Fruit fly (Drosophila melanogaster): ENCODE results near the gene CG10516.

The CG10516 gene

dm6 chr3L:15967588-15968500 lies at the start of gene CG10516, which contains the start of gene Brr2:
Gene CG10516, plus strand, starts transcription at chr3L:15968204.
Gene Brr2, minus strand, starts transcription at chr3L:15967872.
- TF ChIP-seq CG42726 (GFP tag; IDR thresholded peaks at IDR 0.05; ENCODE audit: partially characterized antibody) (no peak), CG8281 (tag; optimal IDR thresholded peaks at IDR 0.05) (no peak), CG9817 (tag; optimal IDR thresholded peaks at IDR 0.05) (peak; percentile 31), CG8290 (GFP tag; optimal IDR thresholded peaks at IDR 0.05) (no peak), CG8290 (tag; optimal IDR thresholded peaks at IDR 0.05) (no peak), CG15073 (GFP tag; optimal IDR thresholded peaks at IDR 0.05) (no peak), CG9727 (GFP tag; optimal IDR thresholded peaks at IDR 0.05) (no peak), CG3407 (GFP tag; optimal IDR thresholded peaks at IDR 0.05) (no peak), CG8924 (tag; optimal IDR thresholded peaks at IDR 0.05) (peak; percentile 23), Jarid2 (GFP tag; optimal IDR thresholded peaks at IDR 0.05) (no peak), lov (optimal IDR thresholded peaks at IDR 0.05) (no peak), lov (GFP tag; IDR thresholded peaks at IDR 0.05) (no peak), ham (GFP tag; IDR thresholded peaks at IDR 0.05) (no peak), C15 (GFP tag; IDR thresholded peaks at IDR 0.05) (no peak), Atf-2 (GFP tag; optimal IDR thresholded peaks at IDR 0.05) (no peak), pzg (GFP tag; optimal IDR thresholded peaks at IDR 0.05) (peak; percentile 80), schlank (tag; optimal IDR thresholded peaks at IDR 0.05) (no peak), CG31441 (GFP tag; IDR thresholded peaks at IDR 0.05) (peak; percentile 73), ro (GFP tag; IDR thresholded peaks at IDR 0.05) (no peak), Doc3 (GFP tag; IDR thresholded peaks at IDR 0.05; ENCODE audit: partially characterized antibody) (no peak), ttk (GFP tag; IDR thresholded peaks at IDR 0.05) (no peak), CG34376 (GFP tag; optimal IDR thresholded peaks at IDR 0.05) (no peak), grau (tag; optimal IDR thresholded peaks at IDR 0.05) (no peak), BtbVII (GFP tag; optimal IDR thresholded peaks at IDR 0.05) (no peak), CG17612 (GFP tag; IDR thresholded peaks at IDR 0.05) (no peak), Awh (GFP tag; IDR thresholded peaks at IDR 0.05) (0 out of 2 replicates have a peak, but pooled peaks have one; percentile 21), CG10565 (GFP tag; optimal IDR thresholded peaks at IDR 0.05) (no peak), insv (GFP tag; optimal IDR thresholded peaks at IDR 0.05) (peak in 1 of 2 experiments; percentile 25), CG11247 (GFP tag; IDR thresholded peaks at IDR 0.05) (no peak), CG8388 (GFP tag; optimal IDR thresholded peaks at IDR 0.05) (no peak), bowl (GFP tag; IDR thresholded peaks at IDR 0.05) (no peak), CG12299 (tag; optimal IDR thresholded peaks at IDR 0.05) (no peak), unc-4 (GFP tag; IDR thresholded peaks at IDR 0.05; ENCODE audit: partially characterized antibody) (peak; percentile 38; the same call in 1 of the 2 replicates), CG7963 (GFP tag; IDR thresholded peaks at IDR 0.05; ENCODE audit: partially characterized antibody) (0 out of 3 replicates have a peak, but pooled peaks have one; percentile 45), CG31224 (GFP tag; IDR thresholded peaks at IDR 0.05) (no peak), CG3281 (GFP tag; optimal IDR thresholded peaks at IDR 0.05) (no peak), gsb (GFP tag; IDR thresholded peaks at IDR 0.05) (no peak), chinmo (GFP tag; IDR thresholded peaks at IDR 0.05; ENCODE audit: partially characterized antibody) (no peak), Asciz (GFP tag; optimal IDR thresholded peaks at IDR 0.05) (no peak), CG32767 (GFP tag; IDR thresholded peaks at IDR 0.05) (no peak), pum (GFP tag; optimal IDR thresholded peaks at IDR 0.05) (peak; percentile 11), CG7357 (GFP tag; IDR thresholded peaks at IDR 0.05) (no peak), CG12071 (GFP tag; optimal IDR thresholded peaks at IDR 0.05) (no peak), zen2 (GFP tag; IDR thresholded peaks at IDR 0.05; ENCODE audit: partially characterized antibody) (no peak), CG9609 (GFP tag; optimal IDR thresholded peaks at IDR 0.05) (no peak), CG3847 (GFP tag; IDR thresholded peaks at IDR 0.05) (peak; percentile 62), GATAe (GFP tag; conservative IDR thresholded peaks at IDR 0.05) (no peak), CG13123 (GFP tag; optimal IDR thresholded peaks at IDR 0.05) (no peak), CoRest (tag; optimal IDR thresholded peaks at IDR 0.05) (no peak)

Measured in whole organism, embryonic.